Worm (Caenorhabditis elegans): Measurements from ENCODE around the gene ptr-25.

Gene ptr-25

DNA sequence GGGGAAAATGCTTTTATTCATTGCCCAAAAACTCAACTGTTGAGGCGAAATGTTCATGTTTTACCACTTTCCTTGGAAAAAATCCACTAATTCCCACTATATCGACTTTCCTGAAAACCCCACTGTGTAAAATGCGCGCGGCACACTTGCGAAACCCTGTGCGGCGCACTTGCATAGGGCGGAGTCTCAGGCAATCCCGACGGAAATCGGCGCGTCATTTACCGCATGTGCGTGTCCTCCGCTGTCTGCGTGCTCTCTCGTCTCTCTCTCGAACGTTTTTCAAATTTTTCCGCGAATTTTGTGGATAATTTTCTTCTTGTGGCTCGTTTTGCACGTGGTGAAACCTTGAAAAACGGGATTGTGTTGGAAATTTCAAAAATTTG lies 26.8 kb upstream of the ptr-25 start, which contains the start of gene atx-2 (continued):
- peak; percentile 1 for TF ChIP-seq nhr-11 (tag; optimal IDR thresholded peaks at IDR 0.05)

DNA sequence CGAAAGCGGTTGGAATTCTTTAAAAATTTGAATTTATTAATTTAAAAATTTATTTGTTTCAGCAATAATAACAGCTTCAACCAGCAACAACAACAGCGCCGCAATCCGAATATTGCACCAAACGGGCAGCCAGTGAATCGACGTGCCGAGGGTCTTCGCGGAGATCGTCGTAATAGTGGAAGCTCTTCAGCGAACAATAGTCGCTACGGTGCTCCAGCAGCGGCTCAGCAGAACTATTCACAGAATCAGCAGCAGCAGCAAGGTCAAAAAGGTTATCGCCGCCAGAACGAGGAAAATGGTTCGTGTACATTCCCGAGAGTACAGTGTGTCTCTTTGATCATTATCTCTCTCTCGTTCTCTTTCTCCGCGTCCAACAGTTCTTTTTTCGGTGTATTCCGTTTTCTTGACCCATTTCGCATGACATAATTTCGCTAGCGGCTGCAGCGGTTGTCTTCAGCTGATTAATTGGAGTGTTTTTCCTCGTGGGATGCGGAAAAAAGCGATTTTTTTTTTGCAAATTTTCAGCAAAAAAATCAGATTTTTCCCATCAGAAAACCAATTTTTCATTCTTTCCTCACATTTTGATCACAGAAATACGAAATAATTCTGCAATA lies 24.9 kb upstream of the ptr-25 start:
- TF ChIP-seq nhr-23 (tag; optimal IDR thresholded peaks at IDR 0.05) (no peak), dmd-4 (tag; optimal IDR thresholded peaks at IDR 0.05) (no peak), ceh-16 (tag; optimal IDR thresholded peaks at IDR 0.05) (no peak), lsy-2 (tag; optimal IDR thresholded peaks at IDR 0.05) (no peak), elt-1 (tag; optimal IDR thresholded peaks at IDR 0.05) (no peak), alr-1 (tag; optimal IDR thresholded peaks at IDR 0.05) (no peak), nhr-11 (tag; optimal IDR thresholded peaks at IDR 0.05) (no peak), unc-55 (GFP tag; optimal IDR thresholded peaks at IDR 0.05) (no peak), zag-1 (tag; optimal IDR thresholded peaks at IDR 0.05) (no peak)

DNA sequence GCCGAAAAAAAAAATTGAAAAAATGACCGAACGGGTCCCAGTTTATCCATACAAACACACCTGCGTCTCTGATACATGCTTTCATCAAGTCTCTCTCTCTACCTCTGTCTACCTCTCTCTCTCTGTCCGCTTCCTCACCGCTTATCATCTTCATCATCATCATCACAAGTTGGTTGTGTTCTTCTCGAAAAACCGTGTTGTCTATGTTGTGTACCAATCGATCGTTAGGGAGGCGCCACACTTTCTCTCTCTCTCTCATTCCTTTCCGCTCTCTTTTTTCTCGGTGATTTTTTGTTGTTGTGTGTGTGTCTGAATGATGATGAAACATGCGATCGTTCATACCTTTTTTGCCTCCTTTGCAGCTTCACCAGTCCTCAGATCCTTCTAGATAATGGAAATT lies 24.3 kb upstream of the ptr-25 start:
- no peak for TF ChIP-seq egl-27 (tag; optimal IDR thresholded peaks at IDR 0.05)
- peak; percentile 29 for TF ChIP-seq nhr-21 (tag; optimal IDR thresholded peaks at IDR 0.05)
- peak; percentile 10 for TF ChIP-seq F13H6.1 (tag; optimal IDR thresholded peaks at IDR 0.05)
- TF ChIP-seq nhr-77 (tag; optimal IDR thresholded peaks at IDR 0.05), result no peak
- TF ChIP-seq nhr-25 (tag; optimal IDR thresholded peaks at IDR 0.05), result peak; percentile 68
- peak; percentile 77 for TF ChIP-seq nhr-129 (tag; optimal IDR thresholded peaks at IDR 0.05)
- TF ChIP-seq sma-3 (GFP tag; optimal IDR thresholded peaks at IDR 0.05), result peak; percentile 51
- peak; percentile 17 for TF ChIP-seq blmp-1 (tag; optimal IDR thresholded peaks at IDR 0.05; ENCODE audit: insufficient read depth)
- peak; percentile 3 for TF ChIP-seq skn-1 (tag; optimal IDR thresholded peaks at IDR 0.05)
- TF ChIP-seq ama-1 (optimal IDR thresholded peaks at IDR 0.05), result no peak
- TF ChIP-seq crh-2 (tag; optimal IDR thresholded peaks at IDR 0.05), result peak; percentile 43
- TF ChIP-seq ceh-82 (tag; optimal IDR thresholded peaks at IDR 0.05), result no peak
- TF ChIP-seq fos-1 (tag; optimal IDR thresholded peaks at IDR 0.05), result peak; percentile 64
- peak in 1 of 2 experiments; percentile 53 for TF ChIP-seq lsy-2 (tag; optimal IDR thresholded peaks at IDR 0.05)
- peak; percentile 2 for TF ChIP-seq lin-13 (GFP tag; optimal IDR thresholded peaks at IDR 0.05)
- TF ChIP-seq nhr-237 (tag; optimal IDR thresholded peaks at IDR 0.05), result no peak
- TF ChIP-seq C34F6.9 (tag; optimal IDR thresholded peaks at IDR 0.05), result peak; percentile 40
- peak; percentile 12 for TF ChIP-seq sma-9 (GFP tag; optimal IDR thresholded peaks at IDR 0.05)
- no peak for TF ChIP-seq sma-9 (tag; optimal IDR thresholded peaks at IDR 0.05)
- TF ChIP-seq snpc-4 (tag; optimal IDR thresholded peaks at IDR 0.05), result no peak

DNA sequence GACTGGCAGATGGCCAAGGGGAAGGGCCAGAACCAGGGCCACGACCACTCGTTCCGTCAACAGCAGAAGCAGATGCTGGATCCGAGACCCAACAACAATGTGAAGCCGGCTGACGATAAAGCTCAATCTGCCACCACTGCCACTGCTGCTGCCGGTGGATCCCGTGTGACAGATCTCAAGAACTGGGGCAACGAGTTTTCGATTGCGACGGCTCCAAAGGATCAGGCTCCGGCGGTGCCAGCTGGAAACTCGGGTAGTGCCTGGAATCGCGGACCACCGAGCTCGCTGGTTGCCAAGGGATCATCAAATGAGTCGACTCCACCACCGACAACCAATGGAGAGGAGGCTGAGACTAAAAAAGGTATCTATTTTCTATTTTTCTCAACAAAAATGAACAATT lies 23.5 kb upstream of the ptr-25 start:
- TF ChIP-seq lin-11 (tag; optimal IDR thresholded peaks at IDR 0.05) (no peak), aly-2 (tag; optimal IDR thresholded peaks at IDR 0.05) (no peak), nhr-21 (tag; optimal IDR thresholded peaks at IDR 0.05) (no peak), elt-3 (tag; optimal IDR thresholded peaks at IDR 0.05) (no peak), nhr-77 (tag; optimal IDR thresholded peaks at IDR 0.05) (no peak), R02D3.7 (tag; optimal IDR thresholded peaks at IDR 0.05) (no peak), alr-1 (tag; optimal IDR thresholded peaks at IDR 0.05) (no peak), nhr-237 (tag; optimal IDR thresholded peaks at IDR 0.05) (no peak), ceh-16 (tag; optimal IDR thresholded peaks at IDR 0.05) (no peak), snpc-4 (tag; optimal IDR thresholded peaks at IDR 0.05) (no peak), gmeb-1 (tag; optimal IDR thresholded peaks at IDR 0.05) (no peak), nhr-6 (tag; optimal IDR thresholded peaks at IDR 0.05) (no peak), mbf-1 (tag; optimal IDR thresholded peaks at IDR 0.05) (no peak), zag-1 (tag; optimal IDR thresholded peaks at IDR 0.05) (no peak), lin-13 (GFP tag; optimal IDR thresholded peaks at IDR 0.05) (no peak), nhr-23 (tag; optimal IDR thresholded peaks at IDR 0.05) (no peak), nhr-10 (tag; optimal IDR thresholded peaks at IDR 0.05) (no peak), F13H6.1 (tag; optimal IDR thresholded peaks at IDR 0.05) (no peak)

DNA sequence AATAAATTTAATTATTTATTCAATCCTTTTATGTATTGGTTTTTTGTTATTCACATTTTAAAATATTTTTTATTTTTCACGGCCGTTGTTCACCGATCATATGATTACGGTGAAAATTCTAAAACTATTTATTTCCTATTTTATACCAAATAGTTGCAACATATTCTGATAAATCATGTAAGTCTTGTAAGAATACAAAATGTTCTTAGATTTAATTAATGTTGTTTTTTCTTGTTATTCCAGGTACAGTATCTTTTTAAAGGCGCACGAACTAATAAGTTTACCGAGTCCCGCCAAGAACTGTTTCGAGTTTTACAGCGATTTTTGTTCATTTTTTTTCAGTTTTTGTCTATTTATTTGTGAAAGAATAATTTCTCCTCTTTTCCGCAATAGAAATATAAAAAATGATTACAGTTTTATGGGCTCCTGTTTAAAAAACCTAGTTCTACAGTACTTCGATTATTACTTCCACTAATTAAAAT lies 18.3 kb upstream of the ptr-25 start, which contains the start of gene D2045.5:
Gene D2045.5, minus strand, starts transcription at position 51 of the 482 bp plus-strand sequence.
- TF ChIP-seq fos-1 (tag; optimal IDR thresholded peaks at IDR 0.05) (no peak), egl-27 (tag; optimal IDR thresholded peaks at IDR 0.05) (no peak), nhr-11 (tag; optimal IDR thresholded peaks at IDR 0.05) (no peak), F13H6.1 (tag; optimal IDR thresholded peaks at IDR 0.05) (no peak), aly-2 (tag; optimal IDR thresholded peaks at IDR 0.05) (no peak), skn-1 (tag; optimal IDR thresholded peaks at IDR 0.05) (no peak), lin-39 (tag; optimal IDR thresholded peaks at IDR 0.05) (no peak), lin-11 (tag; optimal IDR thresholded peaks at IDR 0.05) (no peak), nhr-23 (tag; optimal IDR thresholded peaks at IDR 0.05) (no peak), nhr-12 (tag; optimal IDR thresholded peaks at IDR 0.05) (no peak), ZK546.5 (tag; optimal IDR thresholded peaks at IDR 0.05) (no peak), sem-4 (tag; optimal IDR thresholded peaks at IDR 0.05) (no peak), dmd-4 (tag; optimal IDR thresholded peaks at IDR 0.05) (no peak), unc-55 (GFP tag; optimal IDR thresholded peaks at IDR 0.05) (no peak), ama-1 (optimal IDR thresholded peaks at IDR 0.05) (no peak), ceh-82 (tag; optimal IDR thresholded peaks at IDR 0.05) (no peak), sma-3 (GFP tag; optimal IDR thresholded peaks at IDR 0.05) (no peak)

Measured in whole organism, L2 larva.